Worm (Caenorhabditis elegans): ENCODE measurements around the gene fbxa-59.

The fbxa-59 gene

DNA sequence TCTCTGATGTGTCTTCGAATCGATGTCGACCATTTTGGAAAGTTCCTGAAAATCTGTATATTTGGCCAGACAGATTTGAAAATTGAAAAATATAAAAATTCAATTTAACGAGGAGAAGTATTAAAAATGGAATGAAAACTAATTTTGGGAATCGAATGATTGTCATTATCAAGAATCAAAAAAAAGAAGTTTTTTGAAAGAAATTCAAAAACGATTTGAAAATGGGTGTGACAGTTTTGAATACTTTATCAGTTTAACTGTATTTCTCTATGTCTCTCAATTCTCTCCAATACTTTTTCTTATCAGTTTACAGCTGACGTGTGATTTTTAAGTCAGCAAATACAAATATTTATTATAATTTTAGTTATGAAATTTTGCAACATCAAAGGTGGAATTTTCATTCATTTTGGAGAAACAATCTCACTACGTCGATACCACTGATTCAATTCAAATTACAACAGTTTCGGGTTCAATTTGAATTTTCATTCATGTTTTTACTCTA lies at the start of gene fbxa-59:
fbxa-59 (minus strand) TSS at position 51 of the 502 bp plus-strand sequence.
- TF ChIP-seq unc-62 (GFP tag; optimal IDR thresholded peaks at IDR 0.05): peak; percentile 67
- no peak for TF ChIP-seq F55B11.4 (tag; optimal IDR thresholded peaks at IDR 0.05; ENCODE audit: borderline replicate concordance, insufficient read depth)
- TF ChIP-seq nhr-80 (tag; optimal IDR thresholded peaks at IDR 0.05): peak; percentile 55
- no peak for TF ChIP-seq F57A8.1 (GFP tag; optimal IDR thresholded peaks at IDR 0.05)
- no peak for TF ChIP-seq ceh-79 (tag; optimal IDR thresholded peaks at IDR 0.05)
- no peak for TF ChIP-seq ama-1 (optimal IDR thresholded peaks at IDR 0.05)
- TF ChIP-seq ama-1 (GFP tag; optimal IDR thresholded peaks at IDR 0.05): no peak
- peak in 1 of 2 experiments; percentile 2 for TF ChIP-seq let-607 (tag; optimal IDR thresholded peaks at IDR 0.05)
- TF ChIP-seq B0019.2 (GFP tag; conservative IDR thresholded peaks at IDR 0.05): no peak
- TF ChIP-seq cebp-1 (GFP tag; IDR thresholded peaks at IDR 0.05): peak; percentile 65; the same call in 1 of the 2 replicates
- peak; percentile 56 for TF ChIP-seq cebp-1 (tag; optimal IDR thresholded peaks at IDR 0.05)

DNA sequence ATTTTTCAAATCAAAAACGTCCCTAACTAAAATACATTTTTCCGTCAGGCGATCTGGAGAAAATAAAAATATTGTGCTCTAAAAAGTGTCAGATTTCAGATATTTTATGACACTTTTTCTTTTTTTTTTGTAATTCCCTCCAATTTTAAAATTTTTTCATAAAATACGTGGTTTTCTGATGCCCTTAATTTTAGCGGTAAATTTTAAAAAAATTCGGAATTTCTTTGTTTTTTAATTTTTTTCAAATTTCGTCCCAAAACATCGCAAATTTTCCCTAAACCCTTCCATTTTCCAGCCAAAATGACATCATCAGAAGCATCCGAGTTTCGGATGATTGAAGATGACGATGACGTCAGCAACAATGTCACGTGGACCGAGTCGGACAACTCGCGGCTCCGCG lies 48.3 kb upstream of the fbxa-59 start, which contains the start of gene trp-2:
trp-2 (plus strand) TSS at position 301 of the 400 bp plus-strand sequence.
- TF ChIP-seq ceh-40 (GFP tag; IDR thresholded peaks at IDR 0.05) (no peak), hmg-1.2 (GFP tag; IDR thresholded peaks at IDR 0.05) (no peak), hlh-12 (tag; optimal IDR thresholded peaks at IDR 0.05) (no peak), snpc-1.1 (tag; optimal IDR thresholded peaks at IDR 0.05; ENCODE audit: insufficient read depth) (no peak), nhr-27 (tag; optimal IDR thresholded peaks at IDR 0.05) (no peak), F57A8.1 (GFP tag; optimal IDR thresholded peaks at IDR 0.05) (no peak), xnd-1 (tag; optimal IDR thresholded peaks at IDR 0.05) (no peak)

DNA sequence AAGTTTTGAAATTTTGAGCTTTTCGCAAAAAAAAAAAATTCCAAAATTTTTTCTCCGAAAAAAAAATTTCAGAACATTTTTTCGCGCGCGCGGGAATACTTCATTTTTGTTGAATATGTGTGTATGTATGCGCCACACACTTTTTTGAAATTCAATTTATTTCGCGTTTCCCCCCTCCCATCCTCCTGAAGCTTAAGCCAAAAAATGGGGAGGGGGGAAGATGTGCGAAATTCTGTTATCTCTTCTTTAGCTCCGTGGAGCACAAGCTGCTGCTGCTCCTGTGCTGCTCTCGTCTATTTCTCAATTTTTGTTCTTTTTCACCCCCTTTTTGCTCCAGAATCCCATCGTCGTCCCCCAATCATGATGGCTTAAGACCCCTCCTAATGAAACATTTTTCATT lies 46.3 kb upstream of the fbxa-59 start:
- TF ChIP-seq attf-6 (GFP tag; IDR thresholded peaks at IDR 0.05): no peak
- TF ChIP-seq zfh-2 (GFP tag; conservative IDR thresholded peaks at IDR 0.05): 0 out of 2 replicates have a peak, but pooled peaks have one; percentile 30
- TF ChIP-seq madf-3 (GFP tag; IDR thresholded peaks at IDR 0.05): 0 out of 2 replicates have a peak, but pooled peaks have one; percentile 28

ce11 chrIII:982961-983360 lies 39.7 kb upstream of the fbxa-59 start, which contains the start of gene tbc-10:
TSS of gene tbc-10 (plus strand) at chrIII:983261.
- TF ChIP-seq tlf-1 (GFP tag; optimal IDR thresholded peaks at IDR 0.05): no peak
- TF ChIP-seq atf-7 (tag; optimal IDR thresholded peaks at IDR 0.05): no peak
- no peak for TF ChIP-seq F57A8.1 (GFP tag; optimal IDR thresholded peaks at IDR 0.05)
- no peak for TF ChIP-seq ccch-3 (GFP tag; optimal IDR thresholded peaks at IDR 0.05)
- TF ChIP-seq ztf-22 (GFP tag; optimal IDR thresholded peaks at IDR 0.05): no peak
- no peak for TF ChIP-seq nfya-2 (GFP tag; IDR thresholded peaks at IDR 0.05)
- no peak for TF ChIP-seq sptf-2 (GFP tag; optimal IDR thresholded peaks at IDR 0.05)

- TF ChIP-seq hmg-1.2 (GFP tag; IDR thresholded peaks at IDR 0.05) (peak; percentile 80), nfyb-1 (GFP tag; IDR thresholded peaks at IDR 0.05) (0 out of 2 replicates have a peak, but pooled peaks have one; percentile 7), hsf-1 (GFP tag; IDR thresholded peaks at IDR 0.05) (no peak)
Observed at ce11 chrIII:981960-982359, 38.7 kb upstream of the fbxa-59 start.

DNA sequence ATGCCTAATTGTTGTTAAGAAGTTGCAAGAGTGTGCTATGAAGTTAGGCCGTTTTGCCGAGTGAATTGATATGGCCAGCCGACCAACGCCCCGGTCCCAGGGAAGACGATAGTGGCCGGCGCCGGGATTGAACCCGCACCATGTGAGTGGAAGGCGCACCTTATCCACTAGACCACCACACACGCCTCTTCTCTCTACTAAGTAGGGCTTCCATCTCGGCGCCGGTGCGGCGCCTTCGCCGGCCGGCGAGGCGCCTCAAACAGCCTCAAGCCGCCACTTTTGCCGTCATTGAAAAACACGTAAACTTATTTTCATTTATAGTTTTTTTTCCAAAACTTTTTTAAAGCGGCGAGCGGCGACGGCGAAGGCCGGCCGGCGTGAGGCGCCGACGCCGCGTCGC lies 35.6 kb upstream of the fbxa-59 start:
- TF ChIP-seq let-607 (tag; optimal IDR thresholded peaks at IDR 0.05) (no peak), tbp1 (GFP tag; optimal IDR thresholded peaks at IDR 0.05) (peak; percentile 53), cebp-1 (GFP tag; IDR thresholded peaks at IDR 0.05) (no peak), cebp-1 (tag; optimal IDR thresholded peaks at IDR 0.05) (no peak), repo-1 (tag; optimal IDR thresholded peaks at IDR 0.05) (no peak), hmg-1.2 (GFP tag; IDR thresholded peaks at IDR 0.05) (no peak), bed-1 (GFP tag; IDR thresholded peaks at IDR 0.05) (no peak), egl-44 (GFP tag; IDR thresholded peaks at IDR 0.05) (no peak), somi-1 (GFP tag; optimal IDR thresholded peaks at IDR 0.05) (no peak), egrh-3 (GFP tag; IDR thresholded peaks at IDR 0.05) (peak; percentile 52; the same call in 1 of the 2 replicates), ceh-40 (GFP tag; IDR thresholded peaks at IDR 0.05) (no peak), snpc-1.1 (tag; optimal IDR thresholded peaks at IDR 0.05; ENCODE audit: insufficient read depth) (no peak), F10E7.11 (tag; optimal IDR thresholded peaks at IDR 0.05) (no peak), nhr-179 (tag; optimal IDR thresholded peaks at IDR 0.05) (no peak), ztf-3 (GFP tag; optimal IDR thresholded peaks at IDR 0.05) (no peak), ztf-28 (GFP tag; IDR thresholded peaks at IDR 0.05) (no peak), B0261.1 (tag; optimal IDR thresholded peaks at IDR 0.05) (peak; percentile 27), zfh-2 (GFP tag; conservative IDR thresholded peaks at IDR 0.05) (peak; percentile 83), unc-130 (GFP tag; optimal IDR thresholded peaks at IDR 0.05) (no peak)
